Fruit fly (Drosophila melanogaster) Kc167 (cell line): ENCODE measurements around the gene lectin-30A.

Experiments used
- Myc ChIP-seq: fragments of >200 bp; optimal IDR thresholded peaks from 2 replicates; lab custom pipeline; 2017; ENCODE audit warnings: missing external identifiers
- Sin3A ChIP-seq: fragments of >200 bp; optimal IDR thresholded peaks from 2 replicates; lab custom pipeline; 2018; ENCODE audit warnings: missing external identifiers
- h ChIP-seq: fragments of >200 bp; optimal IDR thresholded peaks from 3 replicates; lab custom pipeline; 2018; ENCODE audit warnings: missing external identifiers
- insv ChIP-seq: fragments of >200 bp; optimal IDR thresholded peaks from 3 replicates; lab custom pipeline; 2018; ENCODE audit warnings: missing external identifiers
- psq ChIP-seq: fragments of >200 bp; optimal IDR thresholded peaks from 2 replicates; lab custom pipeline; 2017; ENCODE audit warnings: missing external identifiers
- ttk ChIP-seq: sonication (Bioruptor generic); optimal IDR thresholded peaks from 2 replicates; lab custom pipeline; 2017; ENCODE audit warnings: missing external identifiers

The lectin-30A gene

DNA sequence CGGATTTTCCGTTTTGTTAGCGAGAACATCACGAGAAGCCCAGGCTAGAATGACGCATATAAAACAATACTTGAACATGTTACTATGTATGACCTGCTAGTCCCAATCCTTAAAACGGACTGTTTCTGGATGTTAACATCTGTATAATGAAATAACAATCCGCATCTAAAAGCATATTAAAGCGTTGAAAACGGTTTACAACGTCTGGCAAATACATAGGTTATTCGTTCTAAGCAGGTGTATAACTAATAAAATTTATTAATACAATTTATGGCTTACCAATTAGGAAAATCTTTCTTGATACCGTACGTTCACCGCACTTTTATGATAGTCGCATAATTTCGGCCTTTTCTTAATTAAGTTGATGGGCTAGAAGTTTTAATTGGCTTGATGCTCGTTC is at the start of gene lectin-30A:
lectin-30A (minus strand) TSS at position 101 of the 400 bp plus-strand sequence.
- TF ChIP-seq insv (lab: Kevin White, UChicago) = no peak
- no peak for TF ChIP-seq ttk (lab: Kevin White, UChicago)
- TF ChIP-seq Sin3A (lab: Kevin White, UChicago) = no peak
- no peak for TF ChIP-seq Myc
- TF ChIP-seq psq (lab: Kevin White, UChicago) = no peak
- no peak for TF ChIP-seq h (lab: Kevin White, UChicago)

dm6 chr2L:9272107-9272506 is 17.5 kb upstream of the lectin-30A start:
- no peak for TF ChIP-seq Sin3A (lab: Kevin White, UChicago)
- no peak for TF ChIP-seq psq (lab: Kevin White, UChicago)
- no peak for TF ChIP-seq insv (lab: Kevin White, UChicago)
- TF ChIP-seq h (lab: Kevin White, UChicago) = no peak
- no peak for TF ChIP-seq Myc
- TF ChIP-seq ttk (lab: Kevin White, UChicago) = no peak

DNA sequence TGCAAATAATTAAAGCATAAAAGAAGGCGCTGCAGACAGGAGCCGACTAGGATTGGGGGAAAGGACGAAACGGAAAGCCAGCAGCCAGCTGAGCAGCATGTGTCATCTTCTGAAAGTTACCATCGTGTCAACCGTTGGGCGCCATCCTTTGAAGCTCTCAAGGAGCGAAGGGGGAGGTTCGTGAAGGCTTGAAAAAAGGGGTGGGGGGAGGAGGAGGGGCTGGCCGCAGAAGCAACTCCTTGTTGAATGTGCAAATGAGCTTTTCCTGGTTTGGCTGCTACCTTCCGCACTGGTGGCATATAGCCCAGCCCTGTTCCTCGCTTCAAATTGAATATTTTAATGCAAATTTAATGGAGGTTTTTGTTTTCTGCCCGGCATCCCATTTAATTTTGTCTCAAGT is 11.4 kb upstream of the lectin-30A start:
- TF ChIP-seq insv (lab: Kevin White, UChicago) (no peak), psq (lab: Kevin White, UChicago) (no peak), Sin3A (lab: Kevin White, UChicago) (no peak), h (lab: Kevin White, UChicago) (no peak)

DNA sequence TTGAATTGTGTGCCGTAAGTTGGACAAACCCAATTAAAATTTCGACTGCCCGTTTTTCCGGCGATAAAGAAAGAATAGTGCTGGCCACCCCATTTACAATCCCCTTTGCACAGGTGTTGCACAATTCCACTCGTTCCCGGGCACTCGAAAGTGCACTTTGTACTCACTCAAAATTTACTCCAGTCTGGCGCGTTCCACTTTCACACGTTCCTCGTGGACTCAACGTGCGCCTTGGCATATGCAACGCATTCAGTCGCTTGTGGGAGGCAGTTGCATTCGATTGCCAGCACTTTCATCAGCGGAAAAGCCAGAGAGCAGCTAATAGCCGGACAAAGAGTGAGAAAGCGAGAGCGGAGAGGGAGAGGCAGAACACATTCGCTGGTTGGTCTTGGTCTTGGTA is 1.7 kb upstream of the lectin-30A start, which contains the start of gene Ggamma30A:
Ggamma30A (plus strand) TSS at position 248 of the 400 bp plus-strand sequence.
- TF ChIP-seq insv (lab: Kevin White, UChicago) (no peak), Myc (no peak), h (lab: Kevin White, UChicago) (no peak), psq (lab: Kevin White, UChicago) (no peak), Sin3A (lab: Kevin White, UChicago) (no peak), ttk (lab: Kevin White, UChicago) (no peak)

DNA sequence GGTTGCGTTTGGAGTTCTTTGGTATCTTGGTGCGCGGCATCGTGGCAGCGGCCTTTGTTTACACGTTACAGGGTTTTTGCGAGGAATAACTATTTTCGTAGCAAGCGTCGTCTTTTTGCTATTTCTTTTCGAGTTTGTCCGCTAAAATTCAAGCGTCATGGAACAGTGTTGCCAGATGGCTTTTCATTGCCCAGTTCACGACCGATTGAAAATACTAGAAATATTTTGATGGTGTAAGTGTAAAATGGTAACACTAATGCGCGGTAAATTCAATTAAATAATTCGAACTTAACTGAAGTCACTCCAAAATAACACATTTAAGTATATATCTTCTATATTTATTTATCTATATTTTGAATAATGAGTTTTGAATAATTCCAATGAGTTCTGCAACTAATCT is 1.7 kb downstream of the lectin-30A start, which contains the start of gene borr:
borr (minus strand) TSS at position 172 of the 400 bp plus-strand sequence.
- no peak for TF ChIP-seq Myc
- no peak for TF ChIP-seq Sin3A (lab: Kevin White, UChicago)
- no peak for TF ChIP-seq ttk (lab: Kevin White, UChicago)
- TF ChIP-seq h (lab: Kevin White, UChicago) = no peak
- no peak for TF ChIP-seq psq (lab: Kevin White, UChicago)
- TF ChIP-seq insv (lab: Kevin White, UChicago) = no peak

- no peak for TF ChIP-seq Myc
- no peak for TF ChIP-seq psq (lab: Kevin White, UChicago)
- no peak for TF ChIP-seq Sin3A (lab: Kevin White, UChicago)
- no peak for TF ChIP-seq ttk (lab: Kevin White, UChicago)
- TF ChIP-seq h (lab: Kevin White, UChicago) = no peak
- TF ChIP-seq insv (lab: Kevin White, UChicago) = no peak
These were observed 3.7 kb downstream of the lectin-30A start, which contains the start of gene aust for dm6 chr2L:9250942-9251341. Gene aust (minus strand): TSS chr2L:9251042.

dm6 chr2L:9244263-9244662 is 10.4 kb downstream of the lectin-30A start:
- TF ChIP-seq insv (lab: Kevin White, UChicago) = no peak
- TF ChIP-seq h (lab: Kevin White, UChicago) = no peak
- no peak for TF ChIP-seq Sin3A (lab: Kevin White, UChicago)

DNA sequence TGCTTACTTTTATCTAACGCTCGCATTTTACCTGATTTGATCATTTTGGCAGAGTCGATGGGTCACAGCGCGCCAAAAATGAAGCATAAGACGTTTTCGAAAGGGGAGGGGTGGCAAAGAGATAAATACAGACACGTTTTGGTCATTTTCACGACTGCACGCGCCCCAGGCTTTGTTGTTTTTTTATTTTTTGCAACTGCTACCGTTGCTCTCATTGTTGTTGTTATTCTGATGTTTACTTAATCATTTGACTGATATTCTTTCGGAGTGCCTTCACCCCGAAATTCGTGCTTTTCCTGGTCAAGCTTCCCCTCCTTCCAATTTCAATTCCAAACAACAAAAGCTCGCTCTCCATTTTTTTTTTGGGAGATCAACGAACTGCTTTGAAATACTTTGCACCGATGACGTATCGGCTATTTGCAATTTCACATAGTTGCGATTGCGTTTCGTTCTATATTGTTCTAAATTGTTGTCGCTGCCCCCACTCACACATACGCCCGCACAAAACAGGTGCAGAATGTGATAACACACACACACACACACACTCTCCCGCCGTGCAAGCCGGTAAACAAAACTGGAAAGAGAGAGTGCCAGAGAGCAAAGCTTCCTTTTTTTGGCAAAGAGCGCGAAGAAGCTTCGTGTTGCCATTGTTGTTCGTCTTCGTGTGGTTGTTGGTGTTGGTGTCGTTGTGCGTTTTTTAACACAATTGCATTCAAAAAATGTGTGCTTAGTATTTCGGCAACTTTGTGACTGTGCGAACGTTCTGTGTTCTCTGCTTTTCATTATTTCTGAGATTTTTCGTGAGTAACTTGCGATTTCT is 17.2 kb downstream of the lectin-30A start:
- TF ChIP-seq Myc = no peak
- TF ChIP-seq psq (lab: Kevin White, UChicago) = no peak
- TF ChIP-seq insv (lab: Kevin White, UChicago) = no peak
- TF ChIP-seq ttk (lab: Kevin White, UChicago) = no peak
- no peak for TF ChIP-seq h (lab: Kevin White, UChicago)
- no peak for TF ChIP-seq Sin3A (lab: Kevin White, UChicago)

- no peak for TF ChIP-seq h (lab: Kevin White, UChicago)
- no peak for TF ChIP-seq Myc
- no peak for TF ChIP-seq Sin3A (lab: Kevin White, UChicago)
- no peak for TF ChIP-seq psq (lab: Kevin White, UChicago)
- TF ChIP-seq insv (lab: Kevin White, UChicago) = no peak
- TF ChIP-seq ttk (lab: Kevin White, UChicago) = no peak
These were observed 18.2 kb downstream of the lectin-30A start for dm6 chr2L:9236404-9236803.

- TF ChIP-seq Sin3A (lab: Kevin White, UChicago) (no peak), insv (lab: Kevin White, UChicago) (no peak), Myc (no peak), ttk (lab: Kevin White, UChicago) (no peak), psq (lab: Kevin White, UChicago) (no peak), h (lab: Kevin White, UChicago) (no peak)
These were observed 19.1 kb downstream of the lectin-30A start for dm6 chr2L:9235556-9236001.

- TF ChIP-seq ttk (lab: Kevin White, UChicago) (no peak), insv (lab: Kevin White, UChicago) (no peak)
These were observed 20.6 kb downstream of the lectin-30A start for dm6 chr2L:9234104-9234503.
